Worm (Caenorhabditis elegans) whole organism, young adult: ENCODE measurements around the gene F25G6.1.

Source experiments
- C06A6.2 ChIP-seq: fragments of 200-800 bp; sonication (Bioruptor generic); conservative IDR thresholded peaks from 2 replicates; pipeline ENCODE4 v1.3.6; 2022; ENCODE audit warnings: missing genetic modification characterization, missing compliant biosample characterization
- C17E4.6 ChIP-seq: fragments of 200-800 bp; sonication (Bioruptor generic); IDR thresholded peaks from 2 replicates; pipeline ENCODE4 v1.3.6; 2022; ENCODE audit warnings: missing genetic modification reagents, missing genetic modification characterization, missing compliant biosample characterization
- D2030.7 ChIP-seq: fragments of 200-800 bp; sonication (Bioruptor generic); IDR thresholded peaks from 2 replicates; pipeline ENCODE4 v1.3.6; 2022; ENCODE audit warnings: missing genetic modification reagents, missing genetic modification characterization, missing compliant biosample characterization
- F33H1.4 ChIP-seq: fragments of 200-800 bp; sonication (Bioruptor generic); IDR thresholded peaks from 2 replicates; pipeline ENCODE4 v1.3.6; 2022; ENCODE audit warnings: missing genetic modification reagents, missing genetic modification characterization, missing compliant biosample characterization
- F49E8.2 ChIP-seq: sonication (generic microtip); optimal IDR thresholded peaks from 3 replicates; lab custom pipeline; 2017; ENCODE audit warnings: missing genetic modification characterization, mild to moderate bottlenecking, missing compliant biosample characterization, antibody characterized with exemption, moderate library complexity; ENCODE audit not compliant: insufficient read depth
- F52B5.7 ChIP-seq: sonication (generic microtip); optimal IDR thresholded peaks from 2 replicates; lab custom pipeline; 2016; ENCODE audit warnings: mild to moderate bottlenecking, missing genetic modification characterization, missing compliant biosample characterization
- F55B11.4 ChIP-seq: sonication (generic microtip); optimal IDR thresholded peaks from 2 replicates; lab custom pipeline; 2016; ENCODE audit warnings: missing compliant biosample characterization, missing genetic modification characterization, borderline replicate concordance; ENCODE audit not compliant: insufficient read depth
- F57A8.1 ChIP-seq: fragments of 200-800 bp; sonication (Bioruptor generic); optimal IDR thresholded peaks from 2 replicates; lab custom pipeline; 2018; ENCODE audit warnings: mild to moderate bottlenecking, missing genetic modification characterization, moderate library complexity, missing compliant biosample characterization
- F57C9.4 ChIP-seq: sonication (generic microtip); optimal IDR thresholded peaks from 2 replicates; lab custom pipeline; 2017; ENCODE audit warnings: mild to moderate bottlenecking, missing genetic modification characterization, missing compliant biosample characterization
- Y53F4B.3 ChIP-seq: fragments of 200-800 bp; sonication (Bioruptor generic); IDR thresholded peaks from 2 replicates; pipeline ENCODE4 v1.3.6; 2022; ENCODE audit warnings: missing genetic modification reagents, missing genetic modification characterization, missing compliant biosample characterization
- Y53G8AR.9 ChIP-seq: fragments of 200-800 bp; sonication (Bioruptor generic); conservative IDR thresholded peaks from 2 replicates; pipeline ENCODE4 v1.3.6; 2022; ENCODE audit warnings: missing genetic modification reagents, missing genetic modification characterization, missing compliant biosample characterization
- Y56A3A.18 ChIP-seq: fragments of 200-800 bp; sonication (Bioruptor generic); IDR thresholded peaks from 2 replicates; pipeline ENCODE4 v1.3.6; 2022; ENCODE audit warnings: missing genetic modification reagents, missing genetic modification characterization, missing compliant biosample characterization
- Y95B8A.8 ChIP-seq: fragments of 200-800 bp; sonication (Bioruptor generic); IDR thresholded peaks from 2 replicates; pipeline ENCODE4 v1.3.6; 2022; ENCODE audit warnings: missing genetic modification reagents, missing genetic modification characterization, missing compliant biosample characterization
- akir-1 ChIP-seq: fragments of 200-800 bp; sonication (Bioruptor generic); optimal IDR thresholded peaks from 2 replicates; lab custom pipeline; 2018; ENCODE audit warnings: mild to moderate bottlenecking, missing genetic modification characterization, moderate library complexity, missing compliant biosample characterization
- ama-1 ChIP-seq, 3 experiments: fragments of 150-350 bp in 1 of 3; sonication (generic microtip) in 2 of 3; optimal IDR thresholded peaks; 2 replicates each; lab custom pipeline; 2014 to 2018; ENCODE audit warnings: missing biosample characterization in 2 of 3, missing genetic modification characterization in 2 of 3, missing genetic modification reagents in 2 of 3
- athp-1 ChIP-seq: sonication (generic microtip); optimal IDR thresholded peaks from 2 replicates; lab custom pipeline; 2017; ENCODE audit warnings: mild to moderate bottlenecking, missing genetic modification characterization, missing compliant biosample characterization
- attf-3 ChIP-seq: fragments of 200-800 bp; sonication (Bioruptor generic); conservative IDR thresholded peaks from 2 replicates; pipeline ENCODE4 v1.3.6; 2022; ENCODE audit warnings: missing genetic modification reagents, missing genetic modification characterization, missing compliant biosample characterization
- ccch-3 ChIP-seq: fragments of 200-800 bp; sonication (Bioruptor generic); optimal IDR thresholded peaks from 2 replicates; lab custom pipeline; 2018; ENCODE audit warnings: mild to moderate bottlenecking, missing genetic modification characterization, missing compliant biosample characterization
- ceh-91 ChIP-seq: fragments of 200-800 bp; sonication (Bioruptor generic); IDR thresholded peaks from 2 replicates; pipeline ENCODE4 v1.3.6; 2022; ENCODE audit warnings: missing genetic modification reagents, missing genetic modification characterization, missing compliant biosample characterization
- dpff-1 ChIP-seq: sonication (generic microtip); optimal IDR thresholded peaks from 2 replicates; lab custom pipeline; 2017; ENCODE audit warnings: mild to moderate bottlenecking, missing genetic modification characterization, missing compliant biosample characterization
- egl-18 ChIP-seq: fragments of 200-800 bp; sonication (Bioruptor generic); IDR thresholded peaks from 2 replicates; pipeline ENCODE4 v1.3.6; 2022; ENCODE audit warnings: missing genetic modification reagents, missing genetic modification characterization, missing compliant biosample characterization
- ekl-4 ChIP-seq: fragments of 200-800 bp; sonication (Bioruptor generic); IDR thresholded peaks from 2 replicates; pipeline ENCODE4 v1.3.6; 2022; ENCODE audit warnings: missing genetic modification reagents, missing genetic modification characterization, missing compliant biosample characterization
- fkh-3 ChIP-seq: sonication (generic microtip); optimal IDR thresholded peaks from 2 replicates; lab custom pipeline; 2016; ENCODE audit warnings: mild to moderate bottlenecking, missing genetic modification characterization, missing compliant biosample characterization
- gei-17 ChIP-seq: fragments of 200-800 bp; sonication (Bioruptor generic); optimal IDR thresholded peaks from 2 replicates; lab custom pipeline; 2018; ENCODE audit warnings: mild to moderate bottlenecking, missing genetic modification characterization, missing compliant biosample characterization
- him-1 ChIP-seq: sonication (generic microtip); optimal IDR thresholded peaks from 2 replicates; lab custom pipeline; 2016; ENCODE audit warnings: missing genotype, missing genetic modification reagents, missing genetic modification characterization, missing compliant biosample characterization
- hmg-20 ChIP-seq: fragments of 200-800 bp; sonication (Bioruptor generic); IDR thresholded peaks from 2 replicates; pipeline ENCODE4 v1.3.6; 2022; ENCODE audit warnings: missing genetic modification reagents, missing genetic modification characterization, missing compliant biosample characterization
- lir-1 ChIP-seq: fragments of 200-800 bp; sonication (Bioruptor generic); conservative IDR thresholded peaks from 2 replicates; pipeline ENCODE4 v1.3.6; 2022; ENCODE audit warnings: missing genetic modification reagents, missing genetic modification characterization, missing compliant biosample characterization
- lsl-1 ChIP-seq: fragments of 200-800 bp; sonication (Bioruptor generic); optimal IDR thresholded peaks from 2 replicates; lab custom pipeline; 2018; ENCODE audit warnings: mild to moderate bottlenecking, missing genetic modification characterization, moderate library complexity, missing compliant biosample characterization
- nfya-2 ChIP-seq: fragments of 200-800 bp; sonication (Bioruptor generic); IDR thresholded peaks from 2 replicates; pipeline ENCODE4 v1.3.6; 2022; ENCODE audit warnings: missing genetic modification reagents, missing genetic modification characterization, missing compliant biosample characterization
- nfyb-1 ChIP-seq: fragments of 200-800 bp; sonication (Bioruptor generic); IDR thresholded peaks from 2 replicates; pipeline ENCODE4 v1.3.6; 2022; ENCODE audit warnings: missing genetic modification reagents, missing genetic modification characterization, missing compliant biosample characterization
- nhr-90 ChIP-seq: sonication (generic microtip); optimal IDR thresholded peaks from 2 replicates; lab custom pipeline; 2016; ENCODE audit warnings: missing genotype, mild to moderate bottlenecking, missing genetic modification characterization, missing compliant biosample characterization
- pha-4 ChIP-seq: fragments of 150-350 bp; sonication (generic microtip); optimal IDR thresholded peaks from 2 replicates; lab custom pipeline; 2014; ENCODE audit warnings: missing biosample characterization, missing genetic modification reagents, missing genetic modification characterization
- rcor-1 ChIP-seq: fragments of 200-800 bp; sonication (Bioruptor generic); IDR thresholded peaks from 2 replicates; pipeline ENCODE4 v1.3.6; 2022; ENCODE audit warnings: missing genetic modification reagents, missing genetic modification characterization, missing compliant biosample characterization
- rpc-1 ChIP-seq, 2 experiments: fragments of 150-350 bp in 1 of 2; sonication (generic microtip) in 1 of 2; optimal IDR thresholded peaks; 2 replicates each; lab custom pipeline; 2014 to 2018; ENCODE audit warnings: missing biosample characterization in 1 of 2, missing genetic modification characterization in 1 of 2, missing genetic modification reagents in 1 of 2, missing genotype in 1 of 2
- tlf-1 ChIP-seq: fragments of 200-800 bp; sonication (Bioruptor generic); optimal IDR thresholded peaks from 2 replicates; lab custom pipeline; 2018; ENCODE audit warnings: mild to moderate bottlenecking, missing genetic modification characterization, missing compliant biosample characterization
- unc-62 ChIP-seq: fragments of 150-350 bp; optimal IDR thresholded peaks from 2 replicates; lab custom pipeline; 2014; ENCODE audit warnings: missing biosample characterization, missing genetic modification reagents, missing genetic modification characterization
- xnd-1 ChIP-seq: sonication (generic microtip); optimal IDR thresholded peaks from 2 replicates; lab custom pipeline; 2016; ENCODE audit warnings: missing genotype, missing genetic modification reagents, missing genetic modification characterization, missing compliant biosample characterization
- zim-3 ChIP-seq: sonication (generic microtip); optimal IDR thresholded peaks from 2 replicates; lab custom pipeline; 2017; ENCODE audit warnings: mild to moderate bottlenecking, missing genetic modification characterization, moderate library complexity, missing compliant biosample characterization
- ztf-18 ChIP-seq: sonication (generic microtip); optimal IDR thresholded peaks from 2 replicates; lab custom pipeline; 2016; ENCODE audit warnings: missing genotype, mild to moderate bottlenecking, missing genetic modification characterization, missing compliant biosample characterization
- ztf-6 ChIP-seq: fragments of 200-800 bp; sonication (Bioruptor generic); IDR thresholded peaks from 2 replicates; pipeline ENCODE4 v1.3.6; 2022; ENCODE audit warnings: missing genetic modification reagents, missing genetic modification characterization, missing compliant biosample characterization

The F25G6.1 gene

DNA sequence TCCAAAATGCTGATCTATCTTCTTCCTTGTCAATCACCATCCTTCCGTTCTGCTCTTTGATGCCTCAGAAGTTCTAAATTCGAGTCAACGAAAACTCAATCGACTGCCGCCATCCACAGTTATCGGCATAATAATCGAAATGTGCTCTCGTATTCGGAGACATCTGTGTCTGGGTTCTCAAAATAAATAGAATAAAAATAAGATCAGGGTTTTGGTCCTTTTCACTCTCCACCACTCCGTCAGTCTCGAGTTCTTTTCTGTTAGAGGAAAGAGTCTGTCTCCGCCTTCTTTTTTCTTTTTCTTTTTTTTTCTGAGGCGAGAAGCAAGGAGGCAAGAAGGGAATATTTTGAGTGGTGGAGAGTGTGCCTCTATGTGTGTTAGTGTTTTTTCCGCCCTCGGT, 48.9 kb downstream of the F25G6.1 start, which contains the start of gene F41E6.17:
Gene F41E6.17 (plus strand): TSS at position 348 of the 400 bp plus-strand sequence.
- no peak for TF ChIP-seq athp-1 (tag; lab: Kevin White, UChicago)
- TF ChIP-seq F52B5.7 (tag; lab: Kevin White, UChicago), result no peak
- TF ChIP-seq F57A8.1 (GFP tag; lab: Kevin White, UChicago), result no peak
- TF ChIP-seq F49E8.2 (tag; lab: Kevin White, UChicago), result no peak
- TF ChIP-seq ama-1 (optimal IDR thresholded peaks at IDR 0.05; lab: Kevin White, UChicago), result no peak
- TF ChIP-seq ama-1 (GFP tag; optimal IDR thresholded peaks at IDR 0.05; lab: Kevin White, UChicago), result no peak
- TF ChIP-seq nfya-2 (GFP tag; lab: Robert Waterston, UW), result no peak

- TF ChIP-seq ceh-91 (GFP tag; lab: Robert Waterston, UW) (no peak), pha-4 (no peak), F55B11.4 (no peak), F33H1.4 (GFP tag; lab: Robert Waterston, UW) (no peak), unc-62 (GFP tag; lab: Kevin White, UChicago) (no peak), dpff-1 (tag; lab: Kevin White, UChicago) (no peak), attf-3 (no peak), zim-3 (tag; lab: Kevin White, UChicago) (no peak), hmg-20 (no peak), akir-1 (GFP tag; lab: Kevin White, UChicago) (no peak), C17E4.6 (GFP tag; lab: Robert Waterston, UW) (no peak), D2030.7 (GFP tag; lab: Robert Waterston, UW) (no peak), fkh-3 (tag; lab: Kevin White, UChicago) (no peak), lsl-1 (GFP tag; lab: Kevin White, UChicago) (no peak), lir-1 (GFP tag; lab: Robert Waterston, UW) (no peak), nfya-2 (GFP tag; lab: Robert Waterston, UW) (no peak), Y53F4B.3 (GFP tag; lab: Robert Waterston, UW) (no peak)
These were observed 51.5 kb downstream of the F25G6.1 start for ce11 chrV:8626406-8626805.

- TF ChIP-seq F57C9.4 (tag; lab: Kevin White, UChicago) (no peak), ekl-4 (no peak)
- TF ChIP-seq, all 124 proteins: peak for 0
These were observed 52.7 kb downstream of the F25G6.1 start for ce11 chrV:8627580-8627979.

ce11 chrV:8629029-8629428, 54.2 kb downstream of the F25G6.1 start, which contains the start of gene F41E6.12:
F41E6.12 (minus strand) TSS chrV:8629129.
- no peak for TF ChIP-seq nfyb-1 (GFP tag; lab: Robert Waterston, UW)
- no peak for TF ChIP-seq egl-18 (GFP tag; lab: Robert Waterston, UW)
- no peak for TF ChIP-seq ztf-6 (GFP tag; lab: Robert Waterston, UW)
- 0 out of 2 replicates have a peak, but pooled peaks have one; percentile 15 for TF ChIP-seq rcor-1 (GFP tag; lab: Robert Waterston, UW)
- TF ChIP-seq rpc-1 (optimal IDR thresholded peaks at IDR 0.05; lab: Kevin White, UChicago), result no peak
- TF ChIP-seq rpc-1 (tag; optimal IDR thresholded peaks at IDR 0.05; lab: Kevin White, UChicago), result no peak
- TF ChIP-seq him-1 (tag; lab: Kevin White, UChicago), result no peak
- TF ChIP-seq ccch-3, result no peak
- TF ChIP-seq ama-1 (optimal IDR thresholded peaks at IDR 0.05; lab: Kevin White, UChicago), result peak; percentile 69
- no peak for TF ChIP-seq ama-1 (GFP tag; optimal IDR thresholded peaks at IDR 0.05; lab: Kevin White, UChicago)
- TF ChIP-seq Y53G8AR.9 (GFP tag; lab: Robert Waterston, UW), result peak; percentile 41; the same call in 1 of the 2 replicates
- TF ChIP-seq ztf-18, result no peak
- TF ChIP-seq xnd-1 (tag; lab: Kevin White, UChicago), result no peak
- TF ChIP-seq Y95B8A.8, result no peak
- 0 out of 2 replicates have a peak, but pooled peaks have one; percentile 3 for TF ChIP-seq F33H1.4 (GFP tag; lab: Robert Waterston, UW)
- peak; percentile 47 for TF ChIP-seq tlf-1 (GFP tag; lab: Kevin White, UChicago)
- no peak for TF ChIP-seq nhr-90
- no peak for TF ChIP-seq Y56A3A.18
- TF ChIP-seq gei-17 (GFP tag; lab: Kevin White, UChicago), result no peak
- TF ChIP-seq C06A6.2 (GFP tag; lab: Robert Waterston, UW), result no peak
- TF ChIP-seq, all 124 proteins: peak for 5
